Fruit fly (Drosophila melanogaster) whole organism, embryonic: ENCODE data around the gene vir-1.

ENCODE experiments used
- Atf-2 ChIP-seq: fragments of 200-800 bp; sonication (Bioruptor generic); optimal IDR thresholded peaks from 2 replicates; lab custom pipeline; 2016; ENCODE audit warnings: missing biosample characterization, missing genetic modification characterization
- B-H2 ChIP-seq: fragments of 200-800 bp; sonication (Bioruptor generic); optimal IDR thresholded peaks from 2 replicates; lab custom pipeline; 2018; ENCODE audit warnings: missing biosample characterization, mild to moderate bottlenecking, missing genetic modification characterization
- Bgb ChIP-seq: fragments of 200-800 bp; sonication (Bioruptor generic); IDR thresholded peaks from 2 replicates; pipeline ENCODE4 v1.3.6; 2022; ENCODE audit warnings: missing biosample characterization, missing genetic modification characterization; ENCODE audit not compliant: partially characterized antibody
- CG10543 ChIP-seq: fragments of 200-800 bp; sonication (Bioruptor generic); optimal IDR thresholded peaks from 3 replicates; lab custom pipeline; 2017; ENCODE audit warnings: missing biosample characterization, mild to moderate bottlenecking, missing genetic modification characterization, moderate library complexity
- CG11247 ChIP-seq: fragments of 200-800 bp; sonication (Bioruptor generic); IDR thresholded peaks from 2 replicates; pipeline ENCODE4 v1.3.6; 2022; ENCODE audit warnings: missing biosample characterization, missing genetic modification characterization
- CG11560 ChIP-seq: fragments of 200-800 bp; sonication (Bioruptor generic); IDR thresholded peaks from 3 replicates; pipeline ENCODE4 v1.3.6; 2022; ENCODE audit warnings: missing biosample characterization, missing genetic modification characterization
- CG11695 ChIP-seq: fragments of 200-800 bp; sonication (Bioruptor generic); IDR thresholded peaks from 3 replicates; pipeline ENCODE4 v1.3.6; 2022; ENCODE audit warnings: missing biosample characterization, missing genetic modification characterization
- CG12744 ChIP-seq: fragments of 200-800 bp; sonication (Bioruptor generic); optimal IDR thresholded peaks from 2 replicates; lab custom pipeline; 2016; ENCODE audit warnings: missing biosample characterization, missing genetic modification characterization
- CG15011 ChIP-seq: fragments of 200-800 bp; sonication (Bioruptor generic); optimal IDR thresholded peaks from 3 replicates; lab custom pipeline; 2018; ENCODE audit warnings: missing biosample characterization, mild to moderate bottlenecking, missing genetic modification characterization
- CG16863 ChIP-seq: fragments of 200-800 bp; sonication (Bioruptor generic); optimal IDR thresholded peaks from 3 replicates; lab custom pipeline; 2016; ENCODE audit warnings: missing biosample characterization, missing genetic modification characterization
- CG17385 ChIP-seq: fragments of 200-800 bp; sonication (Bioruptor generic); optimal IDR thresholded peaks from 3 replicates; lab custom pipeline; 2018; ENCODE audit warnings: missing biosample characterization, mild to moderate bottlenecking, missing genetic modification characterization
- CG18599 ChIP-seq: fragments of 200-800 bp; sonication (Bioruptor generic); optimal IDR thresholded peaks from 3 replicates; lab custom pipeline; 2017; ENCODE audit warnings: missing biosample characterization, missing genetic modification characterization, mild to moderate bottlenecking, moderate library complexity, missing genetic modification reagents
- CG18619 ChIP-seq: fragments of 200-800 bp; sonication (Bioruptor generic); optimal IDR thresholded peaks from 3 replicates; lab custom pipeline; 2017; ENCODE audit warnings: missing biosample characterization, mild to moderate bottlenecking, missing genetic modification characterization
- CG30403 ChIP-seq: fragments of 200-800 bp; sonication (Bioruptor generic); optimal IDR thresholded peaks from 3 replicates; lab custom pipeline; 2016; ENCODE audit warnings: missing biosample characterization, missing genetic modification characterization
- CG31224 ChIP-seq: fragments of 200-800 bp; sonication (Bioruptor generic); IDR thresholded peaks from 2 replicates; pipeline ENCODE4 v1.3.6; 2022; ENCODE audit warnings: missing biosample characterization, missing genetic modification characterization
- CG32532 ChIP-seq: fragments of 200-800 bp; sonication (Bioruptor generic); IDR thresholded peaks from 2 replicates; pipeline ENCODE4 v1.3.6; 2022; ENCODE audit warnings: missing biosample characterization, missing genetic modification characterization
- CG3838 ChIP-seq: fragments of 200-800 bp; sonication (Bioruptor generic); optimal IDR thresholded peaks from 3 replicates; lab custom pipeline; 2016; ENCODE audit warnings: missing biosample characterization, missing genetic modification characterization
- CG6689 ChIP-seq: fragments of 200-800 bp; sonication (Bioruptor generic); IDR thresholded peaks from 2 replicates; pipeline ENCODE4 v1.3.6; 2022; ENCODE audit warnings: missing biosample characterization, missing genetic modification characterization
- CG7786 ChIP-seq: fragments of 200-800 bp; sonication (Bioruptor generic); optimal IDR thresholded peaks from 2 replicates; lab custom pipeline; 2016; ENCODE audit warnings: missing biosample characterization, missing genetic modification characterization
- CG7987 ChIP-seq: fragments of 200-800 bp; sonication (Bioruptor generic); optimal IDR thresholded peaks from 2 replicates; lab custom pipeline; 2018; ENCODE audit warnings: missing biosample characterization, mild to moderate bottlenecking, missing genetic modification characterization, moderate library complexity
- CG8281 ChIP-seq: fragments of 200-800 bp; sonication (Bioruptor generic); optimal IDR thresholded peaks from 2 replicates; lab custom pipeline; 2018; ENCODE audit warnings: missing biosample characterization, mild to moderate bottlenecking, missing genetic modification characterization, moderate library complexity
- CG9817 ChIP-seq: fragments of 200-800 bp; sonication (Bioruptor generic); optimal IDR thresholded peaks from 2 replicates; lab custom pipeline; 2018; ENCODE audit warnings: missing biosample characterization, mild to moderate bottlenecking, missing genetic modification characterization, moderate library complexity
- Chrac-16 ChIP-seq: fragments of 200-800 bp; sonication (Bioruptor generic); optimal IDR thresholded peaks from 3 replicates; lab custom pipeline; 2016; ENCODE audit warnings: missing biosample characterization, missing genetic modification characterization
- Dbx ChIP-seq: fragments of 200-800 bp; sonication (Bioruptor generic); IDR thresholded peaks from 3 replicates; pipeline ENCODE4 v1.3.6; 2022; ENCODE audit warnings: missing biosample characterization, missing genetic modification characterization
- Dek ChIP-seq: fragments of 200-800 bp; sonication (Bioruptor generic); optimal IDR thresholded peaks from 3 replicates; lab custom pipeline; 2019; ENCODE audit warnings: missing biosample characterization, mild to moderate bottlenecking, missing genetic modification characterization, moderate library complexity
- Dip3 ChIP-seq: fragments of 200-800 bp; sonication (Bioruptor generic); optimal IDR thresholded peaks from 3 replicates; lab custom pipeline; 2016; ENCODE audit warnings: missing biosample characterization, missing genetic modification characterization
- Ets97D ChIP-seq: fragments of 200-800 bp; sonication (Bioruptor generic); optimal IDR thresholded peaks from 3 replicates; lab custom pipeline; 2016; ENCODE audit warnings: missing biosample characterization, missing genetic modification characterization
- Fer3 ChIP-seq: fragments of 200-800 bp; sonication (Bioruptor generic); optimal IDR thresholded peaks from 2 replicates; lab custom pipeline; 2018; ENCODE audit warnings: missing biosample characterization, mild to moderate bottlenecking, missing genetic modification characterization, moderate library complexity
- Hr39 ChIP-seq: fragments of >200 bp; optimal IDR thresholded peaks from 2 replicates; lab custom pipeline; 2017
- Hsf ChIP-seq: fragments of 200-800 bp; sonication (Bioruptor generic); optimal IDR thresholded peaks from 3 replicates; lab custom pipeline; 2016; ENCODE audit warnings: missing biosample characterization, missing genetic modification characterization
- MBD-R2 ChIP-seq: fragments of 200-800 bp; sonication (Bioruptor generic); IDR thresholded peaks from 2 replicates; pipeline ENCODE4 v1.3.6; 2022; ENCODE audit warnings: missing biosample characterization, missing genetic modification characterization
- NFAT ChIP-seq: fragments of 200-800 bp; sonication (Bioruptor generic); IDR thresholded peaks from 2 replicates; pipeline ENCODE4 v1.3.6; 2022; ENCODE audit warnings: missing biosample characterization, missing genetic modification characterization
- Stat92E ChIP-seq, 3 experiments: fragments of >200 bp in 2 of 3; fragments of 200-800 bp in 1 of 3; sonication (Bioruptor generic) in 1 of 3; optimal IDR thresholded peaks; 2 replicates each; lab custom pipeline; 2017 to 2019; ENCODE audit warnings: missing biosample characterization in 3 of 3, missing genetic modification characterization in 3 of 3, mild to moderate bottlenecking in 1 of 3, moderate library complexity in 1 of 3
- abd-A ChIP-seq: fragments of 200-800 bp; sonication (Bioruptor generic); optimal IDR thresholded peaks from 3 replicates; lab custom pipeline; 2019; ENCODE audit warnings: missing biosample characterization, mild to moderate bottlenecking, missing genetic modification characterization, moderate library complexity
- aop ChIP-seq: fragments of 200-800 bp; sonication (Bioruptor generic); IDR thresholded peaks from 2 replicates; pipeline ENCODE4 v1.3.6; 2022; ENCODE audit warnings: missing biosample characterization, missing genetic modification characterization
- ash1 ChIP-seq: fragments of 200-800 bp; sonication (Bioruptor generic); optimal IDR thresholded peaks from 2 replicates; lab custom pipeline; 2018; ENCODE audit warnings: missing biosample characterization, mild to moderate bottlenecking, missing genetic modification characterization
- cad ChIP-seq: fragments of >200 bp; optimal IDR thresholded peaks from 2 replicates; lab custom pipeline; 2017; ENCODE audit warnings: missing biosample characterization, missing genetic modification characterization
- chm ChIP-seq: fragments of 200-800 bp; sonication (Bioruptor generic); IDR thresholded peaks from 2 replicates; pipeline ENCODE4 v1.3.6; 2022; ENCODE audit warnings: missing biosample characterization, missing genetic modification characterization
- cwo ChIP-seq: fragments of 200-800 bp; sonication (Bioruptor generic); optimal IDR thresholded peaks from 3 replicates; lab custom pipeline; 2017; ENCODE audit warnings: missing biosample characterization, missing genetic modification characterization, mild to moderate bottlenecking, moderate library complexity, missing genetic modification reagents
- ham ChIP-seq: fragments of 200-800 bp; sonication (Bioruptor generic); IDR thresholded peaks from 2 replicates; pipeline ENCODE4 v1.3.6; 2022; ENCODE audit warnings: missing biosample characterization, missing genetic modification characterization
- ind ChIP-seq: fragments of 200-800 bp; sonication (Bioruptor generic); optimal IDR thresholded peaks from 3 replicates; lab custom pipeline; 2016; ENCODE audit warnings: missing biosample characterization, missing genetic modification characterization
- maf-S ChIP-seq: fragments of 200-800 bp; sonication (Bioruptor generic); optimal IDR thresholded peaks from 2 replicates; lab custom pipeline; 2016; ENCODE audit warnings: missing biosample characterization, missing genetic modification characterization
- mirr ChIP-seq: fragments of 200-800 bp; sonication (Bioruptor generic); optimal IDR thresholded peaks from 3 replicates; lab custom pipeline; 2018; ENCODE audit warnings: missing biosample characterization, mild to moderate bottlenecking, missing genetic modification characterization
- nerfin-1 ChIP-seq: fragments of 200-800 bp; sonication (Bioruptor generic); optimal IDR thresholded peaks from 3 replicates; lab custom pipeline; 2019; ENCODE audit warnings: missing biosample characterization, mild to moderate bottlenecking, missing genetic modification characterization, moderate library complexity
- scrt ChIP-seq: fragments of 200-800 bp; sonication (Bioruptor generic); optimal IDR thresholded peaks from 2 replicates; lab custom pipeline; 2018; ENCODE audit warnings: missing biosample characterization, mild to moderate bottlenecking, missing genetic modification characterization, moderate library complexity
- sug ChIP-seq: fragments of 200-800 bp; optimal IDR thresholded peaks from 2 replicates; lab custom pipeline; 2019; ENCODE audit warnings: missing biosample characterization, mild to moderate bottlenecking, missing genetic modification characterization, moderate library complexity
- tio ChIP-seq: fragments of 200-800 bp; sonication (Bioruptor generic); optimal IDR thresholded peaks from 2 replicates; lab custom pipeline; 2017; ENCODE audit warnings: missing biosample characterization, missing genetic modification characterization, inconsistent platforms
- trem ChIP-seq: fragments of 200-800 bp; optimal IDR thresholded peaks from 3 replicates; lab custom pipeline; 2019; ENCODE audit warnings: missing biosample characterization, mild to moderate bottlenecking, missing genetic modification characterization, moderate library complexity
- vfl ChIP-seq: fragments of 200-800 bp; sonication (Bioruptor generic); optimal IDR thresholded peaks from 2 replicates; lab custom pipeline; 2016; ENCODE audit warnings: missing biosample characterization, missing genetic modification characterization
- vnd ChIP-seq: fragments of 200-800 bp; sonication (Bioruptor generic); IDR thresholded peaks from 3 replicates; pipeline ENCODE4 v1.3.6; 2022; ENCODE audit warnings: missing biosample characterization, missing genetic modification characterization; ENCODE audit not compliant: partially characterized antibody
- wdn ChIP-seq: fragments of 200-800 bp; sonication (Bioruptor generic); IDR thresholded peaks from 2 replicates; pipeline ENCODE4 v1.3.6; 2022; ENCODE audit warnings: missing biosample characterization, missing genetic modification characterization

vir-1 gene

DNA sequence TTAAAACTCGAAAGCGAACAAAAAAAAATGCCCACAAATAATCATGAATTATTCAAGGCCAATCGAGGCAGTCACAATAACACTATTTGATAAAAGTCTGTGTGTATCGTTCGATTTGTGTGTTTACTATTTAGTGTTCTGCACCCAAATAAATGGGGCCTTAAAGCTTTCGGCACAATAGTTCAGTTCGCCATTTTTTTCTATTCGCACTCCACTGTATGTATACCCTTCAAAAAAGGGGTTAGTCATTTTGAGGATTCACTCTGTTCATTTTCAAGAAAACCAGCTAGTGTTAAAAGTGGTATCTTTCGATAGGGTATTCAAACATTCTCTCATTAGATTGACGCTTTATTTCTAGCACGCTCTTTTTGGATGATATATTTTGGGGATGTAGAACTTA lies 44.4 kb upstream of the vir-1 start (continued):
- peak; percentile 41 for TF ChIP-seq Chrac-16 (GFP tag; lab: Kevin White, UChicago)
- no peak for TF ChIP-seq nerfin-1 (tag; lab: Kevin White, UChicago)
- TF ChIP-seq Dek (tag; lab: Kevin White, UChicago): peak; percentile 68
- TF ChIP-seq ham (GFP tag; lab: Robert Waterston, UW): peak; percentile 26; the same call in 1 of the 2 replicates
- peak; percentile 84 for TF ChIP-seq B-H2 (GFP tag; lab: Kevin White, UChicago)
- TF ChIP-seq maf-S (GFP tag; lab: Kevin White, UChicago): peak; percentile 18
- no peak for TF ChIP-seq trem
- TF ChIP-seq Stat92E (GFP tag; optimal IDR thresholded peaks at IDR 0.05; lab: Kevin White, UChicago): no peak
- TF ChIP-seq Dip3 (GFP tag; lab: Kevin White, UChicago): peak; percentile 43
- peak; percentile 16 for TF ChIP-seq CG8281 (tag; lab: Kevin White, UChicago)
- TF ChIP-seq Hr39 (lab: Kevin White, UChicago): no peak
- TF ChIP-seq CG6689 (GFP tag; lab: Robert Waterston, UW): 0 out of 2 replicates have a peak, but pooled peaks have one; percentile 7
- peak; percentile 20 for TF ChIP-seq CG12744 (GFP tag; lab: Kevin White, UChicago)
- TF ChIP-seq Ets97D: no peak
- TF ChIP-seq tio (GFP tag; lab: Kevin White, UChicago): peak; percentile 40
- TF ChIP-seq MBD-R2 (GFP tag; lab: Robert Waterston, UW): peak; percentile 43; the same call in 1 of the 2 replicates
- peak; percentile 40 for TF ChIP-seq CG17385 (GFP tag; lab: Kevin White, UChicago)
- peak; percentile 38 for TF ChIP-seq CG30403 (GFP tag; lab: Kevin White, UChicago)
- TF ChIP-seq chm (GFP tag; lab: Robert Waterston, UW): no peak; the same call in 1 of the 2 replicates
- peak; percentile 19; the same call in 1 of the 3 replicates for TF ChIP-seq CG11695 (GFP tag; lab: Robert Waterston, UW)
- peak; percentile 29 for TF ChIP-seq Atf-2 (GFP tag; lab: Kevin White, UChicago)
- TF ChIP-seq CG15011: peak; percentile 25
- no peak for TF ChIP-seq vnd (GFP tag; lab: Robert Waterston, UW)
- no peak for TF ChIP-seq cad (GFP tag; lab: Kevin White, UChicago)
- TF ChIP-seq CG31224: peak; percentile 70
- TF ChIP-seq ind (GFP tag; lab: Kevin White, UChicago): peak; percentile 48
- TF ChIP-seq CG16863 (GFP tag; lab: Kevin White, UChicago): peak; percentile 13
- peak; percentile 66 for TF ChIP-seq Fer3 (tag; lab: Kevin White, UChicago)
- peak; percentile 68 for TF ChIP-seq mirr
- TF ChIP-seq CG18599 (GFP tag; lab: Kevin White, UChicago): peak; percentile 84
- peak; percentile 35 for TF ChIP-seq Hsf (GFP tag; lab: Kevin White, UChicago)
- peak; percentile 40 for TF ChIP-seq CG18619
- TF ChIP-seq NFAT (GFP tag; lab: Robert Waterston, UW): peak; percentile 84
- peak; percentile 96 for TF ChIP-seq abd-A (tag; lab: Kevin White, UChicago)
- peak; percentile 81 for TF ChIP-seq Dbx (GFP tag; lab: Robert Waterston, UW)
- peak; percentile 67; the same call in 1 of the 2 replicates for TF ChIP-seq wdn (GFP tag; lab: Robert Waterston, UW)
- TF ChIP-seq CG32532 (GFP tag; lab: Robert Waterston, UW): peak; percentile 91
- TF ChIP-seq cwo (GFP tag; lab: Kevin White, UChicago): peak; percentile 46
- no peak for TF ChIP-seq CG3838 (GFP tag; lab: Kevin White, UChicago)
- TF ChIP-seq vfl: peak; percentile 33
- no peak for TF ChIP-seq ash1 (GFP tag; lab: Kevin White, UChicago)
- TF ChIP-seq scrt (GFP tag; lab: Kevin White, UChicago): peak; percentile 31
- TF ChIP-seq CG7786 (GFP tag; lab: Kevin White, UChicago): peak; percentile 55
- peak; percentile 77 for TF ChIP-seq CG10543 (GFP tag; lab: Kevin White, UChicago)
- peak; percentile 66 for TF ChIP-seq CG9817
- peak; percentile 39; the same call in 1 of the 2 replicates for TF ChIP-seq CG11247 (GFP tag; lab: Robert Waterston, UW)
- TF ChIP-seq CG11560: no peak
- TF ChIP-seq sug (tag; lab: Kevin White, UChicago): peak; percentile 60
- TF ChIP-seq CG7987: peak; percentile 83
- TF ChIP-seq aop (GFP tag; lab: Robert Waterston, UW): no peak
- TF ChIP-seq Bgb (GFP tag; lab: Robert Waterston, UW): no peak
